Fruit fly (Drosophila melanogaster) whole organism, embryonic: Measurements from ENCODE around the gene lectin-29Ca.

Experiments used
- CG10147 ChIP-seq: fragments of 200-800 bp; sonication (Bioruptor generic); optimal IDR thresholded peaks from 2 replicates; lab custom pipeline; 2019; ENCODE audit warnings: missing biosample characterization, mild to moderate bottlenecking, missing genetic modification characterization, moderate library complexity
- CG10462 ChIP-seq: fragments of 200-800 bp; sonication (Bioruptor generic); optimal IDR thresholded peaks from 2 replicates; lab custom pipeline; 2016; ENCODE audit warnings: missing biosample characterization, missing genetic modification characterization
- CG11093 ChIP-seq: fragments of 200-800 bp; sonication (Bioruptor generic); IDR thresholded peaks from 3 replicates; pipeline ENCODE4 v1.3.6; 2022; ENCODE audit warnings: missing biosample characterization, missing genetic modification characterization
- CG12942 ChIP-seq: fragments of 200-800 bp; sonication (Bioruptor generic); optimal IDR thresholded peaks from 3 replicates; lab custom pipeline; 2016; ENCODE audit warnings: missing biosample characterization, missing genetic modification characterization
- CG13123 ChIP-seq: fragments of 200-800 bp; sonication (Bioruptor generic); optimal IDR thresholded peaks from 2 replicates; lab custom pipeline; 2016; ENCODE audit warnings: missing biosample characterization, missing genetic modification characterization
- CG13775 ChIP-seq: fragments of 200-800 bp; sonication (Bioruptor generic); optimal IDR thresholded peaks from 3 replicates; lab custom pipeline; 2017; ENCODE audit warnings: missing biosample characterization, mild to moderate bottlenecking, missing genetic modification characterization
- CG14860 ChIP-seq: fragments of 200-800 bp; sonication (Bioruptor generic); IDR thresholded peaks from 3 replicates; pipeline ENCODE4 v1.3.6; 2022; ENCODE audit warnings: missing biosample characterization, missing genetic modification characterization; ENCODE audit not compliant: partially characterized antibody
- CG17328 ChIP-seq: fragments of 200-800 bp; sonication (Bioruptor generic); IDR thresholded peaks from 2 replicates; pipeline ENCODE4 v1.3.6; 2022; ENCODE audit warnings: missing biosample characterization, missing genetic modification characterization
- CG18599 ChIP-seq: fragments of 200-800 bp; sonication (Bioruptor generic); optimal IDR thresholded peaks from 3 replicates; lab custom pipeline; 2017; ENCODE audit warnings: missing biosample characterization, missing genetic modification characterization, mild to moderate bottlenecking, moderate library complexity, missing genetic modification reagents
- CG30403 ChIP-seq: fragments of 200-800 bp; sonication (Bioruptor generic); optimal IDR thresholded peaks from 3 replicates; lab custom pipeline; 2016; ENCODE audit warnings: missing biosample characterization, missing genetic modification characterization
- CG31388 ChIP-seq: fragments of 200-800 bp; sonication (Bioruptor generic); optimal IDR thresholded peaks from 2 replicates; lab custom pipeline; 2016; ENCODE audit warnings: missing biosample characterization, missing genetic modification characterization
- CG34224 ChIP-seq: fragments of 200-800 bp; sonication (Bioruptor generic); IDR thresholded peaks from 3 replicates; pipeline ENCODE4 v1.3.6; 2022; ENCODE audit warnings: missing biosample characterization, missing genetic modification characterization; ENCODE audit not compliant: partially characterized antibody
- CG34376 ChIP-seq: fragments of 200-800 bp; sonication (Bioruptor generic); optimal IDR thresholded peaks from 2 replicates; lab custom pipeline; 2018; ENCODE audit warnings: missing biosample characterization, mild to moderate bottlenecking, missing genetic modification characterization
- CG4282 ChIP-seq: fragments of 200-800 bp; sonication (Bioruptor generic); optimal IDR thresholded peaks from 2 replicates; lab custom pipeline; 2016; ENCODE audit warnings: missing biosample characterization, missing genetic modification characterization
- CG4328 ChIP-seq: fragments of 200-800 bp; sonication (Bioruptor generic); optimal IDR thresholded peaks from 3 replicates; lab custom pipeline; 2017; ENCODE audit warnings: missing biosample characterization, missing genetic modification reagents, missing genetic modification characterization
- CG4360 ChIP-seq: fragments of 200-800 bp; sonication (Bioruptor generic); IDR thresholded peaks from 2 replicates; pipeline ENCODE4 v1.3.6; 2022; ENCODE audit warnings: missing biosample characterization, missing genetic modification characterization
- CG7963 ChIP-seq: fragments of 200-800 bp; sonication (Bioruptor generic); IDR thresholded peaks from 3 replicates; pipeline ENCODE4 v1.3.6; 2022; ENCODE audit warnings: missing biosample characterization, missing genetic modification characterization; ENCODE audit not compliant: partially characterized antibody
- CG8765 ChIP-seq: fragments of 200-800 bp; sonication (Bioruptor generic); IDR thresholded peaks from 2 replicates; pipeline ENCODE4 v1.3.6; 2022; ENCODE audit warnings: missing biosample characterization, missing genetic modification characterization
- CG8944 ChIP-seq: fragments of 200-800 bp; sonication (Bioruptor generic); optimal IDR thresholded peaks from 3 replicates; lab custom pipeline; 2016; ENCODE audit warnings: missing biosample characterization, missing genetic modification characterization
- CG9609 ChIP-seq: fragments of 200-800 bp; sonication (Bioruptor generic); optimal IDR thresholded peaks from 3 replicates; lab custom pipeline; 2016; ENCODE audit warnings: missing biosample characterization, missing genetic modification characterization
- CHES-1-like ChIP-seq: fragments of 200-800 bp; sonication (Bioruptor generic); optimal IDR thresholded peaks from 2 replicates; lab custom pipeline; 2016; ENCODE audit warnings: missing biosample characterization, missing genetic modification characterization
- Camta ChIP-seq: fragments of 200-800 bp; sonication (Bioruptor generic); optimal IDR thresholded peaks from 2 replicates; lab custom pipeline; 2016; ENCODE audit warnings: missing biosample characterization, missing genetic modification characterization
- Deaf1 ChIP-seq: fragments of 200-800 bp; optimal IDR thresholded peaks from 3 replicates; lab custom pipeline; 2019; ENCODE audit warnings: missing biosample characterization, mild to moderate bottlenecking, missing genetic modification characterization, moderate library complexity
- Dek ChIP-seq: fragments of 200-800 bp; sonication (Bioruptor generic); optimal IDR thresholded peaks from 3 replicates; lab custom pipeline; 2019; ENCODE audit warnings: missing biosample characterization, mild to moderate bottlenecking, missing genetic modification characterization, moderate library complexity
- Dip3 ChIP-seq: fragments of 200-800 bp; sonication (Bioruptor generic); optimal IDR thresholded peaks from 3 replicates; lab custom pipeline; 2016; ENCODE audit warnings: missing biosample characterization, missing genetic modification characterization
- Fer1 ChIP-seq: fragments of 200-800 bp; sonication (Bioruptor generic); optimal IDR thresholded peaks from 2 replicates; lab custom pipeline; 2017; ENCODE audit warnings: missing biosample characterization, mild to moderate bottlenecking, missing genetic modification characterization
- Hey ChIP-seq: fragments of 200-800 bp; sonication (Bioruptor generic); optimal IDR thresholded peaks from 3 replicates; lab custom pipeline; 2018; ENCODE audit warnings: missing biosample characterization, mild to moderate bottlenecking, missing genetic modification characterization
- Hmr ChIP-seq: fragments of 200-800 bp; sonication (Bioruptor generic); optimal IDR thresholded peaks from 3 replicates; lab custom pipeline; 2017; ENCODE audit warnings: mild to moderate bottlenecking, missing biosample characterization, missing genetic modification reagents, missing genetic modification characterization
- Hr51 ChIP-seq, 2 experiments: fragments of 200-800 bp; sonication (Bioruptor generic); optimal IDR thresholded peaks; 2 replicates in 1 of 2; 3 replicates in 1 of 2; lab custom pipeline; 2016 to 2018; ENCODE audit warnings: missing biosample characterization in 2 of 2, missing genetic modification characterization in 2 of 2, mild to moderate bottlenecking in 1 of 2, moderate library complexity in 1 of 2
- Lpt ChIP-seq: fragments of >200 bp; optimal IDR thresholded peaks from 2 replicates; lab custom pipeline; 2018; ENCODE audit warnings: missing biosample characterization, missing genetic modification characterization
- MBD-R2 ChIP-seq: fragments of 200-800 bp; sonication (Bioruptor generic); IDR thresholded peaks from 2 replicates; pipeline ENCODE4 v1.3.6; 2022; ENCODE audit warnings: missing biosample characterization, missing genetic modification characterization
- Med ChIP-seq: fragments of 200-800 bp; sonication (Bioruptor generic); peaks from one replicate; lab custom pipeline; 2016; ENCODE audit warnings: missing biosample characterization, missing genetic modification characterization, mild to moderate bottlenecking, inconsistent platforms, moderate library complexity
- NC2α ChIP-seq: fragments of 200-800 bp; sonication (Bioruptor generic); optimal IDR thresholded peaks from 2 replicates; lab custom pipeline; 2016; ENCODE audit warnings: missing biosample characterization, missing genetic modification characterization
- Nf-YC ChIP-seq: fragments of 200-800 bp; optimal IDR thresholded peaks from 3 replicates; lab custom pipeline; 2019; ENCODE audit warnings: missing biosample characterization, mild to moderate bottlenecking, missing genetic modification characterization, moderate library complexity
- YL-1 ChIP-seq: fragments of 200-800 bp; sonication (Bioruptor generic); optimal IDR thresholded peaks from 3 replicates; lab custom pipeline; 2017; ENCODE audit warnings: missing biosample characterization, mild to moderate bottlenecking, missing genetic modification characterization
- cas ChIP-seq: fragments of 200-800 bp; sonication (Bioruptor generic); IDR thresholded peaks from 2 replicates; pipeline ENCODE4 v1.3.6; 2022; ENCODE audit warnings: missing biosample characterization, missing genetic modification characterization
- corto ChIP-seq: fragments of 200-800 bp; sonication (Bioruptor generic); optimal IDR thresholded peaks from 2 replicates; lab custom pipeline; 2016; ENCODE audit warnings: missing biosample characterization, mild to moderate bottlenecking, missing genetic modification characterization, moderate library complexity
- croc ChIP-seq: fragments of 200-800 bp; sonication (Bioruptor generic); conservative IDR thresholded peaks from 3 replicates; pipeline ENCODE4 v1.3.6; 2022; ENCODE audit warnings: missing biosample characterization, missing genetic modification characterization
- gcm2 ChIP-seq: fragments of 200-800 bp; sonication (Bioruptor generic); optimal IDR thresholded peaks from 2 replicates; lab custom pipeline; 2016; ENCODE audit warnings: missing biosample characterization, missing genetic modification characterization
- ham ChIP-seq: fragments of 200-800 bp; sonication (Bioruptor generic); IDR thresholded peaks from 2 replicates; pipeline ENCODE4 v1.3.6; 2022; ENCODE audit warnings: missing biosample characterization, missing genetic modification characterization
- ind ChIP-seq: fragments of 200-800 bp; sonication (Bioruptor generic); optimal IDR thresholded peaks from 3 replicates; lab custom pipeline; 2016; ENCODE audit warnings: missing biosample characterization, missing genetic modification characterization
- lab ChIP-seq: fragments of 200-800 bp; sonication (Bioruptor generic); optimal IDR thresholded peaks from 3 replicates; lab custom pipeline; 2017; ENCODE audit warnings: missing biosample characterization, missing genetic modification characterization, mild to moderate bottlenecking, moderate library complexity, missing genetic modification reagents
- lola ChIP-seq, 3 experiments: fragments of >200 bp in 2 of 3; fragments of 200-800 bp in 1 of 3; sonication (Bioruptor generic) in 1 of 3; optimal IDR thresholded peaks; 2 replicates each; lab custom pipeline; 2017 to 2019; ENCODE audit warnings: missing biosample characterization in 3 of 3, missing genetic modification characterization in 3 of 3, mild to moderate bottlenecking in 1 of 3, moderate library complexity in 1 of 3
- nau ChIP-seq: fragments of 200-800 bp; sonication (Bioruptor generic); optimal IDR thresholded peaks from 3 replicates; lab custom pipeline; 2017; ENCODE audit warnings: missing biosample characterization, mild to moderate bottlenecking, missing genetic modification characterization, missing genetic modification reagents
- sc ChIP-seq, 3 experiments: fragments of >200 bp in 2 of 3; fragments of 200-800 bp in 1 of 3; sonication (Bioruptor generic) in 1 of 3; optimal IDR thresholded peaks; 2 replicates in 2 of 3; 3 replicates in 1 of 3; lab custom pipeline; 2017; ENCODE audit warnings: mild to moderate bottlenecking in 1 of 3, missing biosample characterization in 1 of 3, missing genetic modification characterization in 1 of 3, missing genetic modification reagents in 1 of 3
- sisA ChIP-seq: fragments of 200-800 bp; sonication (Bioruptor generic); IDR thresholded peaks from 2 replicates; pipeline ENCODE4 v1.3.6; 2022; ENCODE audit warnings: missing biosample characterization, missing genetic modification characterization
- trh ChIP-seq: fragments of 200-800 bp; sonication (Bioruptor generic); optimal IDR thresholded peaks from 2 replicates; lab custom pipeline; 2016; ENCODE audit warnings: missing biosample characterization, missing genetic modification characterization
- vfl ChIP-seq: fragments of 200-800 bp; sonication (Bioruptor generic); optimal IDR thresholded peaks from 2 replicates; lab custom pipeline; 2016; ENCODE audit warnings: missing biosample characterization, missing genetic modification characterization
- wdn ChIP-seq: fragments of 200-800 bp; sonication (Bioruptor generic); IDR thresholded peaks from 2 replicates; pipeline ENCODE4 v1.3.6; 2022; ENCODE audit warnings: missing biosample characterization, missing genetic modification characterization
- zf30C ChIP-seq: fragments of 200-800 bp; sonication (Bioruptor generic); optimal IDR thresholded peaks from 3 replicates; lab custom pipeline; 2018; ENCODE audit warnings: missing biosample characterization, mild to moderate bottlenecking, missing genetic modification characterization

lectin-29Ca gene

DNA sequence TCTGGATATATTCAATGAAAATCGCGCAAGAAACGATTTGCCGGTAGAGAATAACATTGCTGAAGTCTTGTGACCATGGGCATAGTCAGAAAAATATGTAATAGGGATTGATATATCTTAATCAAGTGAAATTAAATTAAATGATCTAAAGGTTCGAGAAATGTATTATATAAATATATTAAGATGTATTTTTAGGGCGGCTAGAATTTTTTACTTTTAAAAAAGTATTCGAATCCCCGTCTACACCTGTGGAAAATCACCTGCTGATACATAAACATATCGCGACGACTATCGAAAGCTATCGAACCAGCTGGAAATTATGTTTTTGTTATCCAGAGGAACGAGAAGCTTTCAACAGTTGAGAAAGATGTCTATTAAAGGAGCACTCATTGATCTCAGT, 17.4 kb downstream of the lectin-29Ca start, which contains the start of the genes CG13390 and CG17294 (continued):
- 0 out of 3 replicates have a peak, but pooled peaks have one; percentile 44 for TF ChIP-seq CG14860 (GFP tag; lab: Robert Waterston, UW)
- peak; percentile 92 for TF ChIP-seq Hey (tag; lab: Kevin White, UChicago)
- TF ChIP-seq corto, result peak; percentile 99
- TF ChIP-seq Nf-YC (tag; lab: Kevin White, UChicago), result peak; percentile 95
- peak; percentile 99 for TF ChIP-seq CG31388 (GFP tag; lab: Kevin White, UChicago)
- peak; percentile 99 for TF ChIP-seq CG11093
- peak; percentile 92 for TF ChIP-seq Deaf1
- peak; percentile 100 for TF ChIP-seq Fer1 (GFP tag; lab: Kevin White, UChicago)
- peak; percentile 99 for TF ChIP-seq cas (GFP tag; lab: Robert Waterston, UW)
- peak; percentile 100 for TF ChIP-seq MBD-R2 (GFP tag; lab: Robert Waterston, UW)
- TF ChIP-seq CG12942 (GFP tag; lab: Kevin White, UChicago), result peak; percentile 99
- peak; percentile 99 for TF ChIP-seq ham (GFP tag; lab: Robert Waterston, UW)
- peak; percentile 100 for TF ChIP-seq Dek (tag; lab: Kevin White, UChicago)
- peak; percentile 99 for TF ChIP-seq ind (GFP tag; lab: Kevin White, UChicago)
- peak; percentile 90 for TF ChIP-seq CG4360 (GFP tag; lab: Robert Waterston, UW)
- peak; percentile 87 for TF ChIP-seq CHES-1-like (GFP tag; lab: Kevin White, UChicago)
- no peak for TF ChIP-seq Lpt (GFP tag; lab: Kevin White, UChicago)
- TF ChIP-seq Camta (GFP tag; lab: Kevin White, UChicago), result peak; percentile 96
- peak; percentile 95 for TF ChIP-seq Dip3 (GFP tag; lab: Kevin White, UChicago)
- peak; percentile 96 to 100 for TF ChIP-seq Hr51 (GFP tag; optimal IDR thresholded peaks at IDR 0.05; lab: Kevin White, UChicago)
- TF ChIP-seq gcm2 (GFP tag; lab: Kevin White, UChicago), result peak; percentile 92
- peak; percentile 70 for TF ChIP-seq NC2α
- TF ChIP-seq CG8944 (GFP tag; lab: Kevin White, UChicago), result peak; percentile 84
- peak; percentile 96 for TF ChIP-seq vfl (GFP tag; lab: Kevin White, UChicago)
- TF ChIP-seq CG34224 (GFP tag; lab: Robert Waterston, UW), result peak; percentile 92
- peak; percentile 99 for TF ChIP-seq CG4328
- peak; percentile 99 for TF ChIP-seq nau (GFP tag; lab: Kevin White, UChicago)
- TF ChIP-seq CG17328, result peak; percentile 100
- TF ChIP-seq Hmr (GFP tag; lab: Kevin White, UChicago), result peak; percentile 100
- TF ChIP-seq CG13775 (GFP tag; lab: Kevin White, UChicago), result peak; percentile 99
- peak; percentile 98 for TF ChIP-seq CG13123 (GFP tag; lab: Kevin White, UChicago)
- TF ChIP-seq sisA (GFP tag; lab: Robert Waterston, UW), result peak; percentile 100
- no peak for TF ChIP-seq sc (optimal IDR thresholded peaks at IDR 0.05; lab: Kevin White, UChicago)
- TF ChIP-seq sc (GFP tag; optimal IDR thresholded peaks at IDR 0.05; lab: Kevin White, UChicago), result peak; percentile 99
- peak; percentile 99 for TF ChIP-seq CG30403
- peak; percentile 99 for TF ChIP-seq CG8765 (GFP tag; lab: Robert Waterston, UW)
- peak; percentile 99 for TF ChIP-seq CG10147
- TF ChIP-seq trh (GFP tag; lab: Kevin White, UChicago), result peak; percentile 98
- TF ChIP-seq zf30C (GFP tag; lab: Kevin White, UChicago), result peak; percentile 54
- peak; percentile 91 for TF ChIP-seq CG9609 (GFP tag; lab: Kevin White, UChicago)
- TF ChIP-seq YL-1 (GFP tag; lab: Kevin White, UChicago), result peak; percentile 99
- peak; percentile 58 for TF ChIP-seq CG7963 (GFP tag; lab: Robert Waterston, UW)
- peak; percentile 100 for TF ChIP-seq CG34376 (GFP tag; lab: Kevin White, UChicago)
- peak; percentile 100 for TF ChIP-seq wdn
- TF ChIP-seq CG4282 (GFP tag; lab: Kevin White, UChicago), result peak; percentile 81
- peak; percentile 100 for TF ChIP-seq lab
- TF ChIP-seq lola (GFP tag; optimal IDR thresholded peaks at IDR 0.05; lab: Kevin White, UChicago), result peak in 1 of 3 experiments; percentile 99
- TF ChIP-seq CG10462, result peak; percentile 99
- TF ChIP-seq Med (GFP tag; lab: Kevin White, UChicago), result peak; percentile 99
- peak; percentile 100 for TF ChIP-seq CG18599 (GFP tag; lab: Kevin White, UChicago)
- peak; percentile 99 for TF ChIP-seq croc (GFP tag; lab: Robert Waterston, UW)
